Worm (Caenorhabditis elegans): ENCODE measurements around the gene srh-129.

DNA sequence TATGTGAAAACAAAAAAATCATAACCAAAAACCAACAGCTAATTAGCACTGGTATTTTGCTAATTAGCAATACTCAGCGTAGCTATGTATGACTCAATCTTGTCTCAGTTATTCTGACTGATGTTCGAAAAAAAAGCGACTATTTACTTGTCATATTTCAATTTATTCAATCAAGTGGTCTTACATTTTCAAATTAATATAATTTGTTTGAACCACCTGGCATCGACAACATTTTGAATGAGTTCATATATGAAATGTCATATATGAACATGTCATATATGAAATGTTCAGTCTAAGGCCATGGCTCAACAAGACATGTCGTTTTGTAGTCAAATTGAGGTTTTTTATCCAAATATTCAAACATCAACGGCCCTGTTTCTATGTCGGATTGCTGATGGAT lies 21.7 kb upstream of the srh-129 start, which contains the start of gene srw-140:
- no peak for TF ChIP-seq aly-2 (tag; optimal IDR thresholded peaks at IDR 0.05)
- TF ChIP-seq fkh-10 (GFP tag; optimal IDR thresholded peaks at IDR 0.05), result no peak
- TF ChIP-seq tra-1 (GFP tag; IDR thresholded peaks at IDR 0.05), result no peak
- TF ChIP-seq snpc-4 (tag; optimal IDR thresholded peaks at IDR 0.05), result no peak
- no peak for TF ChIP-seq nhr-25 (tag; optimal IDR thresholded peaks at IDR 0.05; ENCODE audit: borderline replicate concordance, insufficient read depth)
- peak; percentile 40 for TF ChIP-seq aha-1 (tag)
- no peak for TF ChIP-seq pha-4 (GFP tag; IDR thresholded peaks at IDR 0.05)
- TF ChIP-seq pha-4 (tag; optimal IDR thresholded peaks at IDR 0.05), result no peak
- TF ChIP-seq spr-1 (tag; optimal IDR thresholded peaks at IDR 0.05), result no peak
- no peak for TF ChIP-seq F10B5.3 (tag; optimal IDR thresholded peaks at IDR 0.05)
